Fruit fly (Drosophila melanogaster): ENCODE measurements around the gene CG13051.

CG13051 gene

DNA sequence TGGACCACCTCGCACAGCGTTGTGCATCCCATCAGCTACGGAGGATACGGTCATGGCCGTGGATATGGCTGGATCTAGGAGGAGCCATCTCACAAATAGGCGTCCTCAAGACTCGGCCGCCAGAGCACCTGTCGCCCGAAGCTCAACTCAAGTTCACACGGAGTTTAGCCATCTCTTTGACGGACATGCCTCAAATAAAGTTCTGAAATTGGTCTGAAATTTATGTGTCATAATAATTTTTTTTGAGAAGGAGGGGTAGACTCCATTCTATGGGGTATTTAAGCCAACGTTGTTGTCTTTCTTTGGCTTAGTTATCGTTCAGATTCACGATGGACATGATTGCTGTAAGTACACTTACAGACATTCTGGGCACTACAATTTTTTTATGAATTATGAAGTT lies 1.9 kb downstream of the CG13051 start, which contains the start of gene CG13070:
Gene CG13070, plus strand, starts transcription at position 301 of the 400 bp plus-strand sequence.
- TF ChIP-seq hkb (optimal IDR thresholded peaks at IDR 0.05), result no peak
- TF ChIP-seq hkb (GFP tag; IDR thresholded peaks at IDR 0.05), result no peak
- TF ChIP-seq ssp (GFP tag; IDR thresholded peaks at IDR 0.05), result no peak
- TF ChIP-seq emc (GFP tag; optimal IDR thresholded peaks at IDR 0.05), result no peak
- no peak for TF ChIP-seq CG11560 (tag; IDR thresholded peaks at IDR 0.05)
- TF ChIP-seq CG1529 (GFP tag; optimal IDR thresholded peaks at IDR 0.05), result no peak
- TF ChIP-seq CG13123 (GFP tag; optimal IDR thresholded peaks at IDR 0.05), result no peak
- no peak for TF ChIP-seq CG18619 (GFP tag; optimal IDR thresholded peaks at IDR 0.05)
- no peak for TF ChIP-seq z (GFP tag; IDR thresholded peaks at IDR 0.05)
- TF ChIP-seq Hmr (GFP tag; optimal IDR thresholded peaks at IDR 0.05), result no peak
- TF ChIP-seq usp (GFP tag; optimal IDR thresholded peaks at IDR 0.05), result no peak
- no peak for TF ChIP-seq CrebB (tag; optimal IDR thresholded peaks at IDR 0.05)
- TF ChIP-seq Dll (GFP tag; IDR thresholded peaks at IDR 0.05; ENCODE audit: partially characterized antibody), result no peak
- TF ChIP-seq CG7987 (GFP tag; optimal IDR thresholded peaks at IDR 0.05), result no peak
- TF ChIP-seq Oaz (GFP tag; IDR thresholded peaks at IDR 0.05), result no peak
- TF ChIP-seq CG13894 (tag; optimal IDR thresholded peaks at IDR 0.05), result no peak
- TF ChIP-seq ken (GFP tag; IDR thresholded peaks at IDR 0.05), result no peak
- TF ChIP-seq CG12071 (GFP tag; optimal IDR thresholded peaks at IDR 0.05), result no peak
- no peak for TF ChIP-seq pros (GFP tag; optimal IDR thresholded peaks at IDR 0.05)

- TF ChIP-seq Sox102F (GFP tag; optimal IDR thresholded peaks at IDR 0.05), result no peak
- no peak for TF ChIP-seq lbe (GFP tag; optimal IDR thresholded peaks at IDR 0.05)
- no peak for TF ChIP-seq CG5180 (GFP tag; optimal IDR thresholded peaks at IDR 0.05)
Observed at dm6 chr3L:16262440-16262839, 2.5 kb downstream of the CG13051 start, which contains the start of gene CG13071. CG13071 (plus strand) TSS chr3L:16262740.

DNA sequence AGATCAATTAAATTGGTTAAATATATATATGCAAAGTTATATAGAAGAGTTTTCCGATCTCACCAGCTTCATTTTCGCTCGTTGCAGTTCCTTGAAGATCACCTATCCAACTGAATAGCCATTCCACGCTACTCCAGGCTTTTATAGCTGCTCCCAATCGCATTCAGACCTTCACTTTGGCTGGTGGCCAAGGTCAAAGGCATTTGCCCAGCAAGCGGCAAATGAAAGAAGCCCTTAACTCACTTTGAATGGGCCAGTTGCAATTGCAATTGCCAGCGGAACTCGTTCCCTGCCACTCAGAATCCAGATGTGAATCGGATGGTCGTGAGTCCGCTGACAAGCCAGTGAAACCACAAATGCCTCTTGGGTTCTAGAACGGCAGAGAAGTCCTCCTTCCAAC lies 3.4 kb downstream of the CG13051 start, which contains the start of gene CG34247:
Gene CG34247, minus strand, starts transcription at position 101 of the 400 bp plus-strand sequence.
- no peak for TF ChIP-seq ase (GFP tag; IDR thresholded peaks at IDR 0.05)
- TF ChIP-seq Deaf1 (tag; optimal IDR thresholded peaks at IDR 0.05), result no peak
- no peak for TF ChIP-seq Bgb (GFP tag; IDR thresholded peaks at IDR 0.05; ENCODE audit: partially characterized antibody)
- no peak for TF ChIP-seq Side (GFP tag; optimal IDR thresholded peaks at IDR 0.05)
- no peak for TF ChIP-seq Sry-β (GFP tag; optimal IDR thresholded peaks at IDR 0.05)
- no peak for TF ChIP-seq hbn (GFP tag; IDR thresholded peaks at IDR 0.05; ENCODE audit: partially characterized antibody)
- TF ChIP-seq chif (GFP tag; optimal IDR thresholded peaks at IDR 0.05), result no peak
- no peak for TF ChIP-seq cato (GFP tag; optimal IDR thresholded peaks at IDR 0.05; ENCODE audit: borderline replicate concordance)
- TF ChIP-seq Hmr (GFP tag; optimal IDR thresholded peaks at IDR 0.05), result no peak

DNA sequence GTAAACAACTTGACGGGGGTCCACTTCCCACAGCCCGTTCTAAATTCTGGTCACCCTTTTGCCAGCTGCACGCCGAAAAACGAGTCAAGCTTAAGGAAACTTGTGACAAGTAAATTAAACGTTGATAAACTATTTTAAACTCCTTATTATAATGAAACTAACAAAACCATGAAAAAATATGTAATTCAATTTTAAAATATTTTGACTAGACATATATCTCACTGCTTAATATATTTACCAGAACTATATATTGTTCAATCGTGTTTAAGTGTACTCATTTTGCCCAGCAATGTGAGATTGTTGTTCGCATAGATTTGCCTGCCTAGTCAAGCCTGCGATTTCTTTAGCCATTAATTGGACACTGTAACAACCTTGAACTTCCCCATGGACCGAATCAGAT lies 5.3 kb downstream of the CG13051 start, which contains the start of gene CG13053:
Gene CG13053, minus strand, starts transcription at position 171 of the 400 bp plus-strand sequence.
- TF ChIP-seq CG4854 (GFP tag; optimal IDR thresholded peaks at IDR 0.05), result no peak
- TF ChIP-seq D19A (tag; optimal IDR thresholded peaks at IDR 0.05), result no peak
- peak in 1 of 2 experiments; percentile 55 for TF ChIP-seq bsh (GFP tag; optimal IDR thresholded peaks at IDR 0.05)
- TF ChIP-seq CG32772 (GFP tag; IDR thresholded peaks at IDR 0.05), result no peak
- no peak for TF ChIP-seq Lhr (GFP tag; optimal IDR thresholded peaks at IDR 0.05)
- TF ChIP-seq CG15514 (GFP tag; optimal IDR thresholded peaks at IDR 0.05), result no peak
- no peak for TF ChIP-seq Nf-YC (tag; optimal IDR thresholded peaks at IDR 0.05)
- TF ChIP-seq nom (GFP tag; optimal IDR thresholded peaks at IDR 0.05), result peak; percentile 37

All from whole organism, embryonic.